Worm (Caenorhabditis elegans): ENCODE data around the gene nhr-129.

DNA sequence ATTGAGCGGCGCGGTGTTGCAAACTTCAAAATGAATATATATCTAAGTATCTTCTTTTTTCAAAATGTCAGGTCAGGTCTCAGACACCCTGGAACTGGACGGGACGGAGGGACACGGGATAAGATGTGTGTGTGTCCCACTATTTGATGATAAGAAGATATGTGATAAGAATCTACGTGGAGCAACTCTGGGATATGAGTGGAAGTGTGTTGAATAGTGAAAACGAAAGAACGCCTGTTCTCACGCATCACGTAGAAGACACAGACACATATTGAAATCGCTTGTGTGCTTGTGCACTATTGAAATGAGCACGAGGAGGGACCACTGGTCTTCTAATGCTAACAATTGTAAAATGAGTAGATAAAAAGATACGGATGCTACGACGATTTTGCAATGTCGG lies 35.0 kb downstream of the nhr-129 start, which contains the start of gene uig-1:
- no peak for TF ChIP-seq nhr-10 (tag; optimal IDR thresholded peaks at IDR 0.05)
- TF ChIP-seq F13H6.1 (tag; optimal IDR thresholded peaks at IDR 0.05) = peak; percentile 22
- TF ChIP-seq unc-62 (GFP tag; optimal IDR thresholded peaks at IDR 0.05) = no peak
- TF ChIP-seq mdl-1 (tag; optimal IDR thresholded peaks at IDR 0.05) = no peak
- no peak for TF ChIP-seq nhr-237 (tag; optimal IDR thresholded peaks at IDR 0.05)
- TF ChIP-seq lin-11 (tag; optimal IDR thresholded peaks at IDR 0.05) = no peak
- no peak for TF ChIP-seq zag-1 (tag; optimal IDR thresholded peaks at IDR 0.05)
- TF ChIP-seq nhr-11 (tag; optimal IDR thresholded peaks at IDR 0.05) = no peak
- no peak for TF ChIP-seq skn-1 (tag; optimal IDR thresholded peaks at IDR 0.05)
- TF ChIP-seq nhr-25 (tag; optimal IDR thresholded peaks at IDR 0.05) = no peak
- no peak for TF ChIP-seq R02D3.7 (tag; optimal IDR thresholded peaks at IDR 0.05)
- TF ChIP-seq snpc-4 (tag; optimal IDR thresholded peaks at IDR 0.05) = no peak
- TF ChIP-seq lsy-2 (tag; optimal IDR thresholded peaks at IDR 0.05) = peak in 1 of 2 experiments; percentile 16
- no peak for TF ChIP-seq ztf-1 (GFP tag; conservative IDR thresholded peaks at IDR 0.05)

Data from whole organism, L2 larva.